Worm (Caenorhabditis elegans): ENCODE data around the gene fbxa-95.

DNA sequence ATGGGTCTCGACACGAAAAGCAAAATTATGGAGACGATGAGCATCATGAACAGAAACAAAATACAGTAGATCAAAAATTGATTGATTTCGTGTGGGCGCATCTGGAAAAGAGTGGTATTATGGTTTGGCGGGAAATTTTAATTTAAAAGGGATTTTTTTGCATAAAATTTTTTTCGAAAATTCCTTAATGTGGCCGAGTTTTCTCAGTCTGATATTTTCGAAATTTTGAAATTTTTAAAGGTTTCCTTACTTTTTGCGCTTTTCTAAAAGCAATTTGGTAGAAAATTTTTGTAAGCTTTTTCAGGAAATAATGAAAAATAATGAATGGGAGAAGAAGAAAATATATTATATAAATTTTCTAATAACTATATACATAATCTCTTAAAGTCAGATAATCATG lies 37.4 kb upstream of the fbxa-95 start, which contains the start of gene F21A3.2:
- no peak for TF ChIP-seq unc-62 (GFP tag; optimal IDR thresholded peaks at IDR 0.05)
- TF ChIP-seq lin-13 (tag; optimal IDR thresholded peaks at IDR 0.05), result no peak
- TF ChIP-seq ceh-43 (GFP tag; optimal IDR thresholded peaks at IDR 0.05), result no peak
- TF ChIP-seq blmp-1 (tag; optimal IDR thresholded peaks at IDR 0.05), result no peak
- TF ChIP-seq ceh-39 (tag; optimal IDR thresholded peaks at IDR 0.05), result no peak
- no peak for TF ChIP-seq snpc-4 (tag; optimal IDR thresholded peaks at IDR 0.05)
- no peak for TF ChIP-seq mls-2 (tag; optimal IDR thresholded peaks at IDR 0.05)
- TF ChIP-seq nhr-237 (tag; optimal IDR thresholded peaks at IDR 0.05), result no peak
- TF ChIP-seq pha-4 (tag; optimal IDR thresholded peaks at IDR 0.05), result no peak
- no peak for TF ChIP-seq ztf-11 (tag; optimal IDR thresholded peaks at IDR 0.05)
- TF ChIP-seq drap-1 (GFP tag; optimal IDR thresholded peaks at IDR 0.05), result no peak
- TF ChIP-seq ces-1 (GFP tag; optimal IDR thresholded peaks at IDR 0.05), result no peak
- no peak for TF ChIP-seq unc-39 (tag; optimal IDR thresholded peaks at IDR 0.05)
- TF ChIP-seq tbx-8 (GFP tag; optimal IDR thresholded peaks at IDR 0.05), result no peak
